Fruit fly (Drosophila melanogaster): ENCODE results near the gene Fer2LCH.

Fer2LCH gene

DNA sequence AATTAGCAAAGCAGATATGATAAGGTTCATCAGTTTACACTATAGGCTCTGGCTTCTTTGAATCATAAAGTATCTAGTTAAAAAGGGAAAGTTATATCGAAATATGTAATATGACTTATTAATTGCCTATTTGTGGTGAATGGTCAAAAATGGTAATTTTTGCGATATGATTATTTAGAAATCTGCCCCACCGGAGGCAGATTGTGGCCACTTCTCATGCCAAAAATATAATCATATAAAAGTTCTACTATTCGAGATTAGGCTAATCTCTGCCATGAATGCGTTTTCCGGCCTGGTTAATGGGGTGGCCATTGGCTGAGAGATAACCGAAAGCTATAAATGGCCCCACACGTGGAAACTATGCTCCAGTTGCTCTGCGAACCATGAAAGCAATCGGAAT is 40.9 kb downstream of the Fer2LCH start, which contains the start of gene CG15533:
CG15533 (plus strand) TSS at position 362 of the 400 bp plus-strand sequence.
- no peak for TF ChIP-seq CG17801 (GFP tag; optimal IDR thresholded peaks at IDR 0.05; ENCODE audit: partially characterized antibody)

dm6 chr3R:30431258-30432114 is 43.9 kb downstream of the Fer2LCH start, which contains the start of gene CG15534:
Gene CG15534, plus strand, starts transcription at chr3R:30432064.
- TF ChIP-seq CG17801 (GFP tag; optimal IDR thresholded peaks at IDR 0.05; ENCODE audit: partially characterized antibody), result no peak
